Fruit fly (Drosophila melanogaster): ENCODE measurements around the gene atk.

Gene atk

dm6 chr3L:20441632-20442469 lies 22.8 kb downstream of the atk start, which contains the start of gene CG5910 (continued):
- 0 out of 2 replicates have a peak, but pooled peaks have one; percentile 33 for TF ChIP-seq ara (GFP tag; IDR thresholded peaks at IDR 0.05)
- TF ChIP-seq Mrtf (GFP tag; IDR thresholded peaks at IDR 0.05) = peak; percentile 64; the same call in 2 of the 3 replicates
- TF ChIP-seq trem (tag; optimal IDR thresholded peaks at IDR 0.05) = peak; percentile 89
- no peak for TF ChIP-seq Dll (GFP tag; IDR thresholded peaks at IDR 0.05; ENCODE audit: partially characterized antibody)
- no peak for TF ChIP-seq eyg (GFP tag; optimal IDR thresholded peaks at IDR 0.05)
- peak; percentile 79 for TF ChIP-seq CG12155 (GFP tag; optimal IDR thresholded peaks at IDR 0.05)
- peak; percentile 88 for TF ChIP-seq Sox102F (GFP tag; optimal IDR thresholded peaks at IDR 0.05)
- peak; percentile 97 for TF ChIP-seq CG17361 (GFP tag; IDR thresholded peaks at IDR 0.05)
- peak; percentile 96 for TF ChIP-seq CG18599 (GFP tag; optimal IDR thresholded peaks at IDR 0.05)
- TF ChIP-seq ranshi (GFP tag; IDR thresholded peaks at IDR 0.05) = peak; percentile 71; the same call in 1 of the 2 replicates
- peak; percentile 96 for TF ChIP-seq CG2678 (tag; optimal IDR thresholded peaks at IDR 0.05)
- no peak for TF ChIP-seq gcm2 (GFP tag; optimal IDR thresholded peaks at IDR 0.05)
- no peak for TF ChIP-seq Sry-β (GFP tag; optimal IDR thresholded peaks at IDR 0.05)
- TF ChIP-seq Adf1 (GFP tag; IDR thresholded peaks at IDR 0.05) = 0 out of 2 replicates have a peak, but pooled peaks have one; percentile 44
- peak; percentile 94 for TF ChIP-seq Hmr (GFP tag; optimal IDR thresholded peaks at IDR 0.05)
- TF ChIP-seq en (GFP tag; optimal IDR thresholded peaks at IDR 0.05) = no peak
- peak; percentile 85 for TF ChIP-seq tap (tag; optimal IDR thresholded peaks at IDR 0.05)
- TF ChIP-seq gt (GFP tag; IDR thresholded peaks at IDR 0.05) = peak; percentile 41; the same call in 1 of the 2 replicates
- TF ChIP-seq Aef1 (GFP tag; IDR thresholded peaks at IDR 0.05) = peak; percentile 74
- peak; percentile 91 for TF ChIP-seq PHDP (tag; optimal IDR thresholded peaks at IDR 0.05)
- TF ChIP-seq ftz-f1 (GFP tag; optimal IDR thresholded peaks at IDR 0.05) = no peak
- peak; percentile 94 for TF ChIP-seq Oli (tag; optimal IDR thresholded peaks at IDR 0.05)
- TF ChIP-seq CG10431 (GFP tag; optimal IDR thresholded peaks at IDR 0.05) = peak; percentile 67
- no peak for TF ChIP-seq inv (GFP tag; IDR thresholded peaks at IDR 0.05; ENCODE audit: partially characterized antibody)
- TF ChIP-seq pho (GFP tag; optimal IDR thresholded peaks at IDR 0.05) = peak; percentile 13
- TF ChIP-seq zen (tag; optimal IDR thresholded peaks at IDR 0.05) = peak; percentile 84
- peak; percentile 68 for TF ChIP-seq CG2202 (tag; optimal IDR thresholded peaks at IDR 0.05)
- no peak for TF ChIP-seq vfl (GFP tag; optimal IDR thresholded peaks at IDR 0.05)
- no peak for TF ChIP-seq kni (GFP tag; optimal IDR thresholded peaks at IDR 0.05)
- TF ChIP-seq bab2 (GFP tag; optimal IDR thresholded peaks at IDR 0.05) = peak; percentile 7
- TF ChIP-seq BtbVII (GFP tag; optimal IDR thresholded peaks at IDR 0.05) = peak; percentile 90
- peak; percentile 70 for TF ChIP-seq zfh1 (GFP tag; IDR thresholded peaks at IDR 0.05)
- peak; percentile 51; the same call in 1 of the 2 replicates for TF ChIP-seq danr (GFP tag; IDR thresholded peaks at IDR 0.05)
- TF ChIP-seq Opbp (GFP tag; IDR thresholded peaks at IDR 0.05; ENCODE audit: partially characterized antibody) = no peak
- peak; percentile 89 for TF ChIP-seq gcm (GFP tag; optimal IDR thresholded peaks at IDR 0.05)
- peak; percentile 56; the same call in 1 of the 2 replicates for TF ChIP-seq CG43689 (GFP tag; IDR thresholded peaks at IDR 0.05)
- TF ChIP-seq Tbp (GFP tag; optimal IDR thresholded peaks at IDR 0.05) = no peak
- TF ChIP-seq Scr (GFP tag; IDR thresholded peaks at IDR 0.05; ENCODE audit: partially characterized antibody) = no peak
- peak; percentile 87 for TF ChIP-seq CG6683 (GFP tag; optimal IDR thresholded peaks at IDR 0.05)
- peak; percentile 55 for TF ChIP-seq chm (GFP tag; IDR thresholded peaks at IDR 0.05)
- peak; percentile 52; the same call in 1 of the 2 replicates for TF ChIP-seq gsb (GFP tag; IDR thresholded peaks at IDR 0.05)
- TF ChIP-seq Dref (GFP tag; IDR thresholded peaks at IDR 0.05) = no peak
- TF ChIP-seq CG10274 (GFP tag; optimal IDR thresholded peaks at IDR 0.05) = peak; percentile 58
- TF ChIP-seq HLHmδ (GFP tag; optimal IDR thresholded peaks at IDR 0.05) = no peak
- TF ChIP-seq lov (optimal IDR thresholded peaks at IDR 0.05) = no peak
- no peak for TF ChIP-seq lov (GFP tag; IDR thresholded peaks at IDR 0.05)
